Worm (Caenorhabditis elegans): ENCODE data around the gene T26A5.6.

- TF ChIP-seq R02D3.7 (tag; optimal IDR thresholded peaks at IDR 0.05) (no peak), ces-1 (GFP tag; optimal IDR thresholded peaks at IDR 0.05) (no peak), zfp-3 (GFP tag; conservative IDR thresholded peaks at IDR 0.05) (no peak), nhr-77 (tag; optimal IDR thresholded peaks at IDR 0.05) (no peak), duxl-1 (tag; optimal IDR thresholded peaks at IDR 0.05; ENCODE audit: poor library complexity) (no peak), T26A8.4 (GFP tag; IDR thresholded peaks at IDR 0.05) (no peak), daf-16 (GFP tag; optimal IDR thresholded peaks at IDR 0.05) (no peak), daf-16 (tag; optimal IDR thresholded peaks at IDR 0.05) (no peak), madf-9 (GFP tag; conservative IDR thresholded peaks at IDR 0.05) (no peak)
These were observed at the start of gene T26A5.6 for ce11 chrIII:6450596-6450995.

All from whole organism, L4 larva.